Worm (Caenorhabditis elegans): ENCODE data around the gene B0285.6.

Gene B0285.6

ce11 chrIII:4395857-4396256 lies 46.0 kb downstream of the B0285.6 start:
- TF ChIP-seq sea-2 (GFP tag; optimal IDR thresholded peaks at IDR 0.05) (no peak), nfya-1 (tag; optimal IDR thresholded peaks at IDR 0.05; ENCODE audit: insufficient read depth) (peak; percentile 96)

ce11 chrIII:4397115-4397514 lies 47.2 kb downstream of the B0285.6 start, which contains the start of gene R07E5.5:
TSS of gene R07E5.5 (plus strand) at chrIII:4397415.
- TF ChIP-seq ceh-28 (tag; optimal IDR thresholded peaks at IDR 0.05), result no peak
- TF ChIP-seq ceh-82 (tag; optimal IDR thresholded peaks at IDR 0.05), result no peak
- TF ChIP-seq fkh-2 (tag; optimal IDR thresholded peaks at IDR 0.05), result no peak
- no peak for TF ChIP-seq unc-62 (GFP tag; optimal IDR thresholded peaks at IDR 0.05)
- TF ChIP-seq lin-39 (tag; optimal IDR thresholded peaks at IDR 0.05), result no peak
- TF ChIP-seq lin-15B (tag; optimal IDR thresholded peaks at IDR 0.05), result no peak
- no peak for TF ChIP-seq jun-1 (tag; optimal IDR thresholded peaks at IDR 0.05)
- no peak for TF ChIP-seq snpc-4 (tag; optimal IDR thresholded peaks at IDR 0.05)
- TF ChIP-seq nhr-77 (tag; optimal IDR thresholded peaks at IDR 0.05), result no peak

- no peak for TF ChIP-seq elt-2 (tag; optimal IDR thresholded peaks at IDR 0.05)
- TF ChIP-seq nhr-28 (tag; optimal IDR thresholded peaks at IDR 0.05), result no peak
- TF ChIP-seq nhr-67 (tag; optimal IDR thresholded peaks at IDR 0.05), result no peak
- TF ChIP-seq skn-1 (tag; optimal IDR thresholded peaks at IDR 0.05), result no peak
- TF ChIP-seq ceh-28 (tag; optimal IDR thresholded peaks at IDR 0.05), result peak; percentile 41
Measured at ce11 chrIII:4398463-4398862, 48.6 kb downstream of the B0285.6 start, which contains the start of gene R07E5.6. TSS of gene R07E5.6 (plus strand) at chrIII:4398763.

ce11 chrIII:4401142-4401541 lies 51.2 kb downstream of the B0285.6 start, which contains the start of gene R07E5.15:
TSS of gene R07E5.15 (plus strand) at chrIII:4401442.
- no peak for TF ChIP-seq hmg-11 (tag; optimal IDR thresholded peaks at IDR 0.05)
- no peak for TF ChIP-seq ceh-16 (tag; optimal IDR thresholded peaks at IDR 0.05)
- TF ChIP-seq pqm-1 (tag; optimal IDR thresholded peaks at IDR 0.05), result no peak
- no peak for TF ChIP-seq skn-1 (tag; optimal IDR thresholded peaks at IDR 0.05)
- TF ChIP-seq snpc-4 (tag; optimal IDR thresholded peaks at IDR 0.05), result no peak
- no peak for TF ChIP-seq nhr-25 (tag; optimal IDR thresholded peaks at IDR 0.05)
- TF ChIP-seq fkh-10 (GFP tag; optimal IDR thresholded peaks at IDR 0.05), result no peak
- no peak for TF ChIP-seq lin-39 (tag; optimal IDR thresholded peaks at IDR 0.05)
- TF ChIP-seq ama-1 (optimal IDR thresholded peaks at IDR 0.05), result no peak
- TF ChIP-seq elt-2 (tag; optimal IDR thresholded peaks at IDR 0.05), result no peak
- TF ChIP-seq aly-2 (tag; optimal IDR thresholded peaks at IDR 0.05), result no peak
- no peak for TF ChIP-seq nhr-76 (tag; optimal IDR thresholded peaks at IDR 0.05)
- no peak for TF ChIP-seq sea-2 (GFP tag; optimal IDR thresholded peaks at IDR 0.05)
- TF ChIP-seq unc-62 (GFP tag; optimal IDR thresholded peaks at IDR 0.05), result no peak
- TF ChIP-seq lin-15B (tag; optimal IDR thresholded peaks at IDR 0.05), result no peak

- TF ChIP-seq hmg-11 (tag; optimal IDR thresholded peaks at IDR 0.05), result no peak
- no peak for TF ChIP-seq daf-12 (tag; optimal IDR thresholded peaks at IDR 0.05)
- no peak for TF ChIP-seq ztf-4 (tag; optimal IDR thresholded peaks at IDR 0.05)
- no peak for TF ChIP-seq elt-1 (tag; optimal IDR thresholded peaks at IDR 0.05)
- peak; percentile 12 for TF ChIP-seq elt-2 (tag; optimal IDR thresholded peaks at IDR 0.05)
- TF ChIP-seq lin-39 (tag; optimal IDR thresholded peaks at IDR 0.05), result peak; percentile 23
- no peak for TF ChIP-seq ama-1 (optimal IDR thresholded peaks at IDR 0.05)
- no peak for TF ChIP-seq skn-1 (tag; optimal IDR thresholded peaks at IDR 0.05)
- peak; percentile 60 for TF ChIP-seq nfya-1 (tag; optimal IDR thresholded peaks at IDR 0.05; ENCODE audit: insufficient read depth)
- TF ChIP-seq nhr-25 (tag; optimal IDR thresholded peaks at IDR 0.05), result peak; percentile 9
- peak; percentile 31 for TF ChIP-seq nhr-23 (tag; optimal IDR thresholded peaks at IDR 0.05)
- peak; percentile 2 for TF ChIP-seq snpc-4 (tag; optimal IDR thresholded peaks at IDR 0.05)
- TF ChIP-seq fos-1 (tag; optimal IDR thresholded peaks at IDR 0.05), result no peak
- no peak for TF ChIP-seq mdl-1 (tag; optimal IDR thresholded peaks at IDR 0.05)
- TF ChIP-seq elt-3 (tag; optimal IDR thresholded peaks at IDR 0.05), result no peak
- TF ChIP-seq nhr-77 (tag; optimal IDR thresholded peaks at IDR 0.05), result no peak
- no peak for TF ChIP-seq ztf-11 (tag; optimal IDR thresholded peaks at IDR 0.05)
- peak; percentile 77 for TF ChIP-seq lin-15B (tag; optimal IDR thresholded peaks at IDR 0.05)
- no peak for TF ChIP-seq unc-62 (GFP tag; optimal IDR thresholded peaks at IDR 0.05)
Measured at ce11 chrIII:4404339-4404836, 54.5 kb downstream of the B0285.6 start, which contains the start of the genes R07E5.17 and snfc-5. TSS of gene R07E5.17 (minus strand) at chrIII:4404436. TSS of gene snfc-5 (plus strand) at chrIII:4404786.
